Worm (Caenorhabditis elegans): ENCODE measurements around the gene lido-16.

- no peak for TF ChIP-seq hlh-30 (tag; optimal IDR thresholded peaks at IDR 0.05; ENCODE audit: insufficient read depth)
- TF ChIP-seq syd-9 (tag; optimal IDR thresholded peaks at IDR 0.05): no peak
- TF ChIP-seq pha-4 (tag; optimal IDR thresholded peaks at IDR 0.05): no peak
- no peak for TF ChIP-seq elt-2 (tag; optimal IDR thresholded peaks at IDR 0.05)
- TF ChIP-seq ref-2 (tag; optimal IDR thresholded peaks at IDR 0.05): no peak
Measured at ce11 chrII:6501420-6501819, 16.6 kb upstream of the lido-16 start, which contains the start of gene R05G9.3.

Data from whole organism, late embryonic.